Worm (Caenorhabditis elegans) whole organism, early embryonic: Measurements from ENCODE around the gene mcm-7.

Experiments used
- B0310.2 ChIP-seq: sonication (generic microtip); optimal IDR thresholded peaks from 2 replicates; lab custom pipeline; 2016; ENCODE audit warnings: mild to moderate bottlenecking, missing genetic modification characterization, missing compliant biosample characterization
- F13C5.2 ChIP-seq: sonication (generic microtip); optimal IDR thresholded peaks from 2 replicates; lab custom pipeline; 2017; ENCODE audit warnings: mild to moderate bottlenecking, missing genetic modification characterization, inconsistent platforms, missing compliant biosample characterization
- aly-1 ChIP-seq: sonication (generic microtip); optimal IDR thresholded peaks from 2 replicates; lab custom pipeline; 2016; ENCODE audit warnings: missing genetic modification characterization, missing compliant biosample characterization
- ama-1 ChIP-seq: fragments of 150-350 bp; optimal IDR thresholded peaks from 2 replicates; lab custom pipeline; 2014
- ceh-13 ChIP-seq: fragments of 200-800 bp; sonication (Bioruptor generic); optimal IDR thresholded peaks from 2 replicates; lab custom pipeline; 2018; ENCODE audit warnings: mild to moderate bottlenecking, missing genetic modification characterization, missing compliant biosample characterization
- ceh-36 ChIP-seq: sonication (generic microtip); optimal IDR thresholded peaks from 2 replicates; lab custom pipeline; 2016; ENCODE audit warnings: missing genetic modification characterization, inconsistent platforms, missing compliant biosample characterization
- ets-7 ChIP-seq: sonication (generic microtip); optimal IDR thresholded peaks from 2 replicates; lab custom pipeline; 2016; ENCODE audit warnings: missing genotype, missing genetic modification characterization, missing compliant biosample characterization
- flt-1 ChIP-seq: fragments of 200-800 bp; sonication (Bioruptor generic); IDR thresholded peaks from 2 replicates; pipeline ENCODE4 v1.3.6; 2022; ENCODE audit warnings: missing genetic modification characterization, missing compliant biosample characterization
- hmbx-1 ChIP-seq: sonication (generic microtip); optimal IDR thresholded peaks from 2 replicates; lab custom pipeline; 2016; ENCODE audit warnings: mild to moderate bottlenecking, missing genetic modification characterization, missing compliant biosample characterization
- hmg-4 ChIP-seq: fragments of 200-800 bp; sonication (Bioruptor generic); optimal IDR thresholded peaks from 2 replicates; lab custom pipeline; 2018; ENCODE audit warnings: mild to moderate bottlenecking, missing genetic modification characterization, missing compliant biosample characterization
- hnd-1 ChIP-seq: sonication (generic microtip); optimal IDR thresholded peaks from 2 replicates; lab custom pipeline; 2016; ENCODE audit warnings: missing genetic modification characterization, missing compliant biosample characterization
- pes-1 ChIP-seq: fragments of 200-800 bp; sonication (Bioruptor generic); IDR thresholded peaks from 2 replicates; pipeline ENCODE4 v1.3.6; 2022; ENCODE audit warnings: missing genetic modification reagents, missing genetic modification characterization, missing compliant biosample characterization
- scrt-1 ChIP-seq: fragments of 200-800 bp; sonication (Bioruptor generic); IDR thresholded peaks from 2 replicates; pipeline ENCODE4 v1.3.6; 2022; ENCODE audit warnings: missing genetic modification characterization, missing compliant biosample characterization
- sea-1 ChIP-seq: fragments of 200-800 bp; sonication (Bioruptor generic); conservative IDR thresholded peaks from 2 replicates; pipeline ENCODE4 v1.3.6; 2022; ENCODE audit warnings: missing genetic modification characterization, missing compliant biosample characterization
- tbx-11 ChIP-seq: fragments of 200-800 bp; sonication (Bioruptor generic); IDR thresholded peaks from 2 replicates; pipeline ENCODE4 v1.3.6; 2022; ENCODE audit warnings: missing genetic modification characterization, missing compliant biosample characterization
- tbx-37 ChIP-seq: fragments of 200-800 bp; sonication (Bioruptor generic); conservative IDR thresholded peaks from 2 replicates; pipeline ENCODE4 v1.3.6; 2022; ENCODE audit warnings: missing genetic modification reagents, missing genetic modification characterization, missing compliant biosample characterization
- tra-4 ChIP-seq: sonication (generic microtip); optimal IDR thresholded peaks from 2 replicates; lab custom pipeline; 2017; ENCODE audit warnings: missing genetic modification characterization, missing compliant biosample characterization

Gene mcm-7

DNA sequence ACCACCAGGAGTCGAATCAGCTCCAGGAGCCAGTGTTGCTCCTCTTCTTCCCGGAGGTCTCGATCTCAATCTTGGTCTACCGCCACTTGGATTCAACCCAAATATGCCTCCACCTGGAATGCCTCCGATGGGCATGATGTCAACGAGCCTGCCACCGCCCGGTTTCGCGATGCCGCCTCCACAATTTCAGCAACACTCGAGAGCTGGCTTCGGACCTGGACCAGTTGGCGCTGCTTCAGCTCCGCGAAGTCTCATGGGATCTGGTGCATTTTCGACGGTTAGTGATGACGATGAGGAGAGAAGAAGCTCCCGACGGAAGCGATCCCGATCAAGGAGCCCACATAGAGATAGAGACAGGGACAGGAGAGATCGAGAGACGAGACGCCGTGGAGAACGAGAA lies 26.0 kb downstream of the mcm-7 start:
- TF ChIP-seq hmbx-1 (tag; lab: Kevin White, UChicago) (no peak), tbx-37 (GFP tag; lab: Robert Waterston, UW) (no peak), ets-7 (no peak), scrt-1 (GFP tag; lab: Robert Waterston, UW) (no peak), tbx-11 (GFP tag; lab: Robert Waterston, UW) (no peak), tra-4 (tag; lab: Kevin White, UChicago) (no peak), hnd-1 (tag; lab: Kevin White, UChicago) (no peak), sea-1 (GFP tag; lab: Robert Waterston, UW) (no peak), F13C5.2 (tag; lab: Kevin White, UChicago) (no peak), aly-1 (no peak), flt-1 (GFP tag; lab: Robert Waterston, UW) (no peak), ama-1 (lab: Kevin White, UChicago) (no peak), pes-1 (GFP tag; lab: Robert Waterston, UW) (no peak), ceh-13 (GFP tag; lab: Kevin White, UChicago) (no peak), B0310.2 (tag; lab: Kevin White, UChicago) (no peak)

ce11 chrV:4373656-4374055 lies 26.7 kb downstream of the mcm-7 start:
- TF ChIP-seq scrt-1 (GFP tag; lab: Robert Waterston, UW), result no peak
- TF ChIP-seq tbx-37 (GFP tag; lab: Robert Waterston, UW), result no peak

ce11 chrV:4374625-4375024 lies 27.7 kb downstream of the mcm-7 start, which contains the start of gene neg-1:
Gene neg-1 (minus strand): TSS chrV:4374874.
- no peak for TF ChIP-seq hmg-4 (GFP tag; lab: Kevin White, UChicago)

DNA sequence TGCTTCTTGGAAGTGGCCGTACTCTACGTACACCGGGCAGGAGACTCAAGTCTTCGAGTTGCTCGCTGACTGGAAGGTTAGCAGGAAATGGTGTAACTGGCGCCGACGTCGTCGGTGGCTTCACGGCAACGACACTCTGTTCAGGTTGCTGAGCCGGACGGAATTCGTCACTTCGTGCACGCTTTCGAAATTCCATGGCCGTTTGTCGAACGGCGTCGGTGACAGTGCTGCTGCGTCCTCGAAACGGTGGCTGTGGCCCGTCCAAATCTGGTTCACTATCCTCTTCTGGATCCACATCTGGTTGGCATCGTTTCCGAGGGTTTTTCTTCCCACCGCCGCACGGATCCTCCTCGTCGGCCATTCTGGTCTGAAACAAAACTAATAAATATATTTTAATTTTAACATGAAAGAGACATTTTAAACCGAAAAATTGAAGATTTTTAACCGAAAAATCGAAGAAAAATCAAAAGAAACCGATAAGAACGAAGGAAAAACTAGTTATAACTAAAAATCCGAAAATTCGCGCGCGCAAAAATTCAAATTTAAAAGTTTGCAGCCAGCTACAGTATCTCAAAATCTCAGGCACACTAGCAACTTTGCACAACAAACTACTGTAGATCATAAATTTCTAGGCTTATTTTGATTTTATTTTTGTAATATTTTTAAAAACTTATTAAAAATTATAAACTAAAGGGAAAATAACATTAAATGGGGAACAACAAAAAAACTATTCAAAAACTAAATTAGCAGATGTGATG lies 29.0 kb downstream of the mcm-7 start, which contains the start of gene F32D1.7:
TSS of gene F32D1.7 (minus strand) at position 367 of the 758 bp plus-strand sequence.
- no peak for TF ChIP-seq hmg-4 (GFP tag; lab: Kevin White, UChicago)
- TF ChIP-seq aly-1, result no peak
- TF ChIP-seq ceh-36 (tag; lab: Kevin White, UChicago), result no peak
- no peak for TF ChIP-seq sea-1 (GFP tag; lab: Robert Waterston, UW)
- TF ChIP-seq B0310.2 (tag; lab: Kevin White, UChicago), result no peak
- TF ChIP-seq tra-4 (tag; lab: Kevin White, UChicago), result no peak
- no peak for TF ChIP-seq F13C5.2 (tag; lab: Kevin White, UChicago)
- TF ChIP-seq hmbx-1 (tag; lab: Kevin White, UChicago), result no peak
- TF ChIP-seq ceh-13 (GFP tag; lab: Kevin White, UChicago), result no peak

ce11 chrV:4377622-4378021 lies 30.7 kb downstream of the mcm-7 start, which contains the start of gene F32D1.8:
Gene F32D1.8 (minus strand): TSS chrV:4377722.
- no peak for TF ChIP-seq ceh-13 (GFP tag; lab: Kevin White, UChicago)
- TF ChIP-seq F13C5.2 (tag; lab: Kevin White, UChicago), result no peak
- TF ChIP-seq aly-1, result no peak
- TF ChIP-seq pes-1 (GFP tag; lab: Robert Waterston, UW), result no peak
- no peak for TF ChIP-seq ceh-36 (tag; lab: Kevin White, UChicago)
- no peak for TF ChIP-seq tbx-11 (GFP tag; lab: Robert Waterston, UW)
- no peak for TF ChIP-seq sea-1 (GFP tag; lab: Robert Waterston, UW)
- no peak for TF ChIP-seq flt-1 (GFP tag; lab: Robert Waterston, UW)
- no peak for TF ChIP-seq ama-1 (lab: Kevin White, UChicago)
- TF ChIP-seq B0310.2 (tag; lab: Kevin White, UChicago), result no peak
- TF ChIP-seq hmbx-1 (tag; lab: Kevin White, UChicago), result no peak
- no peak for TF ChIP-seq hmg-4 (GFP tag; lab: Kevin White, UChicago)
- TF ChIP-seq scrt-1 (GFP tag; lab: Robert Waterston, UW), result no peak
- no peak for TF ChIP-seq ets-7
- TF ChIP-seq hnd-1 (tag; lab: Kevin White, UChicago), result no peak
- no peak for TF ChIP-seq tbx-37 (GFP tag; lab: Robert Waterston, UW)
- no peak for TF ChIP-seq tra-4 (tag; lab: Kevin White, UChicago)

DNA sequence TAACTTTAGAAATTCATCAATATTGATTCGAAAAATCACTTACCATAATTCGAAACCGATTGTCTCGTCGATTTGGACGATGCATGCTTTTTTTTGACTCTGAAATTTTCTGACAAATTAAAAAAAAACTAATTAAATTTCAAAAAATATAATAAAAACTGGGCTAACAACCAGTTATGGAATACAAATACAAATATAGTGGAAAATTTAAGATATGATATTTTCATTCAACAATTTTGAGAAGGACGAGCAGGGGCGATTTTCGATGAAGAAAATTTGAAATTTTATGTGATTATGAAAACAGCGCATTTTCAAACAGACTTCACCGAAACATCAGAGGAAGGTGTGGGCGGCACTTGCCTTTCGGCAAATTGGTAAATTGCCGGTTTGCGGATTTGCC lies 35.3 kb downstream of the mcm-7 start, which contains the start of gene F13A2.1:
TSS of gene F13A2.1 (minus strand) at position 101 of the 400 bp plus-strand sequence.
- TF ChIP-seq tbx-37 (GFP tag; lab: Robert Waterston, UW) (no peak), aly-1 (no peak), flt-1 (GFP tag; lab: Robert Waterston, UW) (no peak), ets-7 (no peak), tbx-11 (GFP tag; lab: Robert Waterston, UW) (no peak), hmbx-1 (tag; lab: Kevin White, UChicago) (no peak), pes-1 (GFP tag; lab: Robert Waterston, UW) (no peak), scrt-1 (GFP tag; lab: Robert Waterston, UW) (no peak), tra-4 (tag; lab: Kevin White, UChicago) (no peak), hmg-4 (GFP tag; lab: Kevin White, UChicago) (no peak), hnd-1 (tag; lab: Kevin White, UChicago) (no peak), sea-1 (GFP tag; lab: Robert Waterston, UW) (no peak), F13C5.2 (tag; lab: Kevin White, UChicago) (no peak), ceh-13 (GFP tag; lab: Kevin White, UChicago) (no peak), B0310.2 (tag; lab: Kevin White, UChicago) (no peak), ceh-36 (tag; lab: Kevin White, UChicago) (no peak), ama-1 (lab: Kevin White, UChicago) (no peak)

- TF ChIP-seq ets-7 (no peak), hnd-1 (tag; lab: Kevin White, UChicago) (no peak), hmbx-1 (tag; lab: Kevin White, UChicago) (no peak), B0310.2 (tag; lab: Kevin White, UChicago) (no peak), flt-1 (GFP tag; lab: Robert Waterston, UW) (no peak), F13C5.2 (tag; lab: Kevin White, UChicago) (no peak), hmg-4 (GFP tag; lab: Kevin White, UChicago) (no peak), aly-1 (no peak), ama-1 (lab: Kevin White, UChicago) (no peak), tbx-11 (GFP tag; lab: Robert Waterston, UW) (no peak), tra-4 (tag; lab: Kevin White, UChicago) (no peak)
Measured at ce11 chrV:4384482-4384881, 37.5 kb downstream of the mcm-7 start, which contains the start of gene F13A2.2. Gene F13A2.2 (minus strand): TSS chrV:4384582.
